Fruit fly (Drosophila melanogaster): Measurements from ENCODE around the gene CG46468.
A peak's percentile ranks its signal among the peaks of the same experiment; 100 is the strongest.

The CG46468 gene

DNA sequence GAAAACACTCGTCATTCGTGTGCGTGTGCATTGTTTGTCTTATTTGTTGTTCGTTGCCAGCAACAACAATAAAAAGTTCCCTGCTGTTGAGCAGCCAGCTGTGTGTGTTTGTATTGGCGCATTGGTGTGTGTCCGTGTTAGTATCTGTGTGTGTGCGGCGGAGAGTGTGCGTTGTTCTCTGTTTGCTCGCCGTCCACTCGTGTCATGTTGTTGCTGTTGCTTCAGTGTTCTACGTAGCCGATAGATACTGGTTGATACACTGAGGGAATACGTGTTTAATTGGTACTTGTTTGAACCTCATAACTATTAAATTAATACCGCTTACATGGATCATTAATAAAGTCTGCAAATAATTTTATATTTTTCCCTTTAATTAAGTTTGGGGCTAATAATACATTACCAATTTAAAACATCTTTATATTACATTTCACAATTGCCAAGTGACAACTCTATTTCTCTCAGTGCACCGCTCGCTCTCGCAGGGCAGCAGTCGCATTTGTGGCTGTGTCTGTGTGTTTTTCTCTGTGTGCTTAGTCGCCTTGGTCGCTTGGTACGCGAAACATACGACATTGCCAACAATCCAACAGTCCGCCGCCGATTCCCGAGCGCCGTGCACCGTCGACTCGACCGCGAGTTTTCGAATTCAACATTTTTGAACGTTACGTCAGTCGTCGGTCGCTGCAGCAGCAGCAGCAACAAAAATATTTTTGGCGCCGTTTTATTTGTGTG is 3.3 kb upstream of the CG46468 start, which contains the start of gene brwl (continued):
- TF ChIP-seq Meics (GFP tag; optimal IDR thresholded peaks at IDR 0.05) (peak; percentile 99), sim (GFP tag; IDR thresholded peaks at IDR 0.05) (peak; percentile 98), CG1233 (GFP tag; optimal IDR thresholded peaks at IDR 0.05) (peak; percentile 99), CG2712 (tag; optimal IDR thresholded peaks at IDR 0.05) (peak; percentile 99), Ssrp (tag; optimal IDR thresholded peaks at IDR 0.05) (peak; percentile 99), ssp (GFP tag; IDR thresholded peaks at IDR 0.05) (peak; percentile 94), CG12219 (GFP tag; optimal IDR thresholded peaks at IDR 0.05) (peak; percentile 98), CG43689 (GFP tag; IDR thresholded peaks at IDR 0.05) (peak; percentile 93), CG18599 (GFP tag; optimal IDR thresholded peaks at IDR 0.05) (peak; percentile 99), CG14441 (GFP tag; IDR thresholded peaks at IDR 0.05) (peak; percentile 98), vvl (GFP tag; IDR thresholded peaks at IDR 0.05) (peak; percentile 99), CG3847 (GFP tag; IDR thresholded peaks at IDR 0.05) (peak; percentile 98), ac (GFP tag; optimal IDR thresholded peaks at IDR 0.05) (peak; percentile 97), CG13424 (tag; optimal IDR thresholded peaks at IDR 0.05) (peak; percentile 99), CG7271 (tag; optimal IDR thresholded peaks at IDR 0.05) (peak; percentile 97), CG18262 (tag; optimal IDR thresholded peaks at IDR 0.05) (peak; percentile 99), dm (GFP tag; optimal IDR thresholded peaks at IDR 0.05) (peak; percentile 95), CG4282 (GFP tag; optimal IDR thresholded peaks at IDR 0.05) (peak; percentile 91), CoRest (tag; optimal IDR thresholded peaks at IDR 0.05) (peak; percentile 99), CG14667 (GFP tag; IDR thresholded peaks at IDR 0.05) (peak; percentile 98), CG5180 (GFP tag; optimal IDR thresholded peaks at IDR 0.05) (peak; percentile 93), CG11398 (GFP tag; optimal IDR thresholded peaks at IDR 0.05) (peak; percentile 98), hth (optimal IDR thresholded peaks at IDR 0.05) (no peak), CG4730 (GFP tag; IDR thresholded peaks at IDR 0.05) (peak; percentile 98), CG10979 (tag; optimal IDR thresholded peaks at IDR 0.05) (peak; percentile 99), fru (optimal IDR thresholded peaks at IDR 0.05) (no peak), sr (GFP tag; IDR thresholded peaks at IDR 0.05) (peak; percentile 85; the same call in 2 of the 3 replicates), MBD-R2 (GFP tag; IDR thresholded peaks at IDR 0.05) (peak; percentile 97), corto (GFP tag; optimal IDR thresholded peaks at IDR 0.05) (peak; percentile 94), nmo (GFP tag; optimal IDR thresholded peaks at IDR 0.05) (peak; percentile 99), esg (GFP tag; conservative IDR thresholded peaks at IDR 0.05) (peak; percentile 98), Taf1 (GFP tag; IDR thresholded peaks at IDR 0.05) (peak; percentile 96), Poxn (GFP tag; IDR thresholded peaks at IDR 0.05) (peak; percentile 92), yki (optimal IDR thresholded peaks at IDR 0.05) (peak; percentile 13), nerfin-1 (tag; optimal IDR thresholded peaks at IDR 0.05) (peak; percentile 97), tna (GFP tag; IDR thresholded peaks at IDR 0.05; ENCODE audit: partially characterized antibody) (no peak), BtbVII (GFP tag; optimal IDR thresholded peaks at IDR 0.05) (peak; percentile 98), Xbp1 (GFP tag; optimal IDR thresholded peaks at IDR 0.05) (peak; percentile 99), CG16863 (GFP tag; optimal IDR thresholded peaks at IDR 0.05) (peak; percentile 98), CG13296 (GFP tag; optimal IDR thresholded peaks at IDR 0.05) (peak; percentile 99), cad (GFP tag; optimal IDR thresholded peaks at IDR 0.05) (no peak), stc (GFP tag; IDR thresholded peaks at IDR 0.05) (peak; percentile 99), salm (tag; optimal IDR thresholded peaks at IDR 0.05) (peak; percentile 98), jumu (GFP tag; optimal IDR thresholded peaks at IDR 0.05) (peak; percentile 98), CG8924 (tag; optimal IDR thresholded peaks at IDR 0.05) (peak; percentile 99), HmgZ (tag; optimal IDR thresholded peaks at IDR 0.05) (peak; percentile 99), CG8478 (optimal IDR thresholded peaks at IDR 0.05) (peak; percentile 93), Lhr (GFP tag; optimal IDR thresholded peaks at IDR 0.05) (peak; percentile 97), NC2α (GFP tag; optimal IDR thresholded peaks at IDR 0.05) (peak; percentile 96), CG11247 (GFP tag; IDR thresholded peaks at IDR 0.05) (peak; percentile 96), HLH4C (GFP tag; IDR thresholded peaks at IDR 0.05; ENCODE audit: partially characterized antibody) (no peak)
